Worm (Caenorhabditis elegans) whole organism, early embryonic: ENCODE results near the gene glo-3.
A peak's percentile ranks its signal among the peaks of the same experiment; 100 is the strongest.

Experiments
- B0310.2 ChIP-seq: sonication (generic microtip); optimal IDR thresholded peaks from 2 replicates; lab custom pipeline; 2016; ENCODE audit warnings: mild to moderate bottlenecking, missing genetic modification characterization, missing compliant biosample characterization
- F13C5.2 ChIP-seq: sonication (generic microtip); optimal IDR thresholded peaks from 2 replicates; lab custom pipeline; 2017; ENCODE audit warnings: mild to moderate bottlenecking, missing genetic modification characterization, inconsistent platforms, missing compliant biosample characterization
- aly-1 ChIP-seq: sonication (generic microtip); optimal IDR thresholded peaks from 2 replicates; lab custom pipeline; 2016; ENCODE audit warnings: missing genetic modification characterization, missing compliant biosample characterization
- ama-1 ChIP-seq: fragments of 150-350 bp; optimal IDR thresholded peaks from 2 replicates; lab custom pipeline; 2014
- ceh-13 ChIP-seq: fragments of 200-800 bp; sonication (Bioruptor generic); optimal IDR thresholded peaks from 2 replicates; lab custom pipeline; 2018; ENCODE audit warnings: mild to moderate bottlenecking, missing genetic modification characterization, missing compliant biosample characterization
- ceh-36 ChIP-seq: sonication (generic microtip); optimal IDR thresholded peaks from 2 replicates; lab custom pipeline; 2016; ENCODE audit warnings: missing genetic modification characterization, inconsistent platforms, missing compliant biosample characterization
- ets-7 ChIP-seq: sonication (generic microtip); optimal IDR thresholded peaks from 2 replicates; lab custom pipeline; 2016; ENCODE audit warnings: missing genotype, missing genetic modification characterization, missing compliant biosample characterization
- flt-1 ChIP-seq: fragments of 200-800 bp; sonication (Bioruptor generic); IDR thresholded peaks from 2 replicates; pipeline ENCODE4 v1.3.6; 2022; ENCODE audit warnings: missing genetic modification characterization, missing compliant biosample characterization
- hmbx-1 ChIP-seq: sonication (generic microtip); optimal IDR thresholded peaks from 2 replicates; lab custom pipeline; 2016; ENCODE audit warnings: mild to moderate bottlenecking, missing genetic modification characterization, missing compliant biosample characterization
- hmg-4 ChIP-seq: fragments of 200-800 bp; sonication (Bioruptor generic); optimal IDR thresholded peaks from 2 replicates; lab custom pipeline; 2018; ENCODE audit warnings: mild to moderate bottlenecking, missing genetic modification characterization, missing compliant biosample characterization
- hnd-1 ChIP-seq: sonication (generic microtip); optimal IDR thresholded peaks from 2 replicates; lab custom pipeline; 2016; ENCODE audit warnings: missing genetic modification characterization, missing compliant biosample characterization
- pes-1 ChIP-seq: fragments of 200-800 bp; sonication (Bioruptor generic); IDR thresholded peaks from 2 replicates; pipeline ENCODE4 v1.3.6; 2022; ENCODE audit warnings: missing genetic modification reagents, missing genetic modification characterization, missing compliant biosample characterization
- scrt-1 ChIP-seq: fragments of 200-800 bp; sonication (Bioruptor generic); IDR thresholded peaks from 2 replicates; pipeline ENCODE4 v1.3.6; 2022; ENCODE audit warnings: missing genetic modification characterization, missing compliant biosample characterization
- sea-1 ChIP-seq: fragments of 200-800 bp; sonication (Bioruptor generic); conservative IDR thresholded peaks from 2 replicates; pipeline ENCODE4 v1.3.6; 2022; ENCODE audit warnings: missing genetic modification characterization, missing compliant biosample characterization
- tbx-11 ChIP-seq: fragments of 200-800 bp; sonication (Bioruptor generic); IDR thresholded peaks from 2 replicates; pipeline ENCODE4 v1.3.6; 2022; ENCODE audit warnings: missing genetic modification characterization, missing compliant biosample characterization
- tbx-37 ChIP-seq: fragments of 200-800 bp; sonication (Bioruptor generic); conservative IDR thresholded peaks from 2 replicates; pipeline ENCODE4 v1.3.6; 2022; ENCODE audit warnings: missing genetic modification reagents, missing genetic modification characterization, missing compliant biosample characterization
- tra-4 ChIP-seq: sonication (generic microtip); optimal IDR thresholded peaks from 2 replicates; lab custom pipeline; 2017; ENCODE audit warnings: missing genetic modification characterization, missing compliant biosample characterization

The glo-3 gene

DNA sequence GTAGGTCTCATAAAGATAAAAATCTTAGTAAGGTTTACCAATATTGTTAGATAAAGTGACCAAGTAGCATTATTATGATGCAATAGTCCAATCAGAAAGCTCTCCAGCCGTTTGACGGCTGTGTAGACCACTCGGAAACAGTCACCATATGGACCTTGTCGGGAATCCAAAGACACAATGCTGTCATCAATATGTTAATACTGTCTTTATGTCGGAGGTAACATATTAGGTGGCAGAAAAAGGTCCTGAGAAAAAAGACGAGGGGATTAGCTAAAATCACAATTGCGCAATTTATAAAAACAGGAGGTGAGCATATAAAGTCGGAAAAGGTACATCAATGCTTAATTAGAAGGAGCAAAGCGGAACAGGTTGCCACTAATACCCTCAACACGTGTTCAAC lies 25.5 kb upstream of the glo-3 start:
- no peak for TF ChIP-seq tbx-37 (GFP tag; lab: Robert Waterston, UW)
- TF ChIP-seq ceh-36 (tag; lab: Kevin White, UChicago) = peak; percentile 31
- no peak for TF ChIP-seq aly-1
- no peak for TF ChIP-seq hmg-4
- TF ChIP-seq tbx-11 (GFP tag; lab: Robert Waterston, UW) = no peak
- no peak for TF ChIP-seq ceh-13 (GFP tag; lab: Kevin White, UChicago)

DNA sequence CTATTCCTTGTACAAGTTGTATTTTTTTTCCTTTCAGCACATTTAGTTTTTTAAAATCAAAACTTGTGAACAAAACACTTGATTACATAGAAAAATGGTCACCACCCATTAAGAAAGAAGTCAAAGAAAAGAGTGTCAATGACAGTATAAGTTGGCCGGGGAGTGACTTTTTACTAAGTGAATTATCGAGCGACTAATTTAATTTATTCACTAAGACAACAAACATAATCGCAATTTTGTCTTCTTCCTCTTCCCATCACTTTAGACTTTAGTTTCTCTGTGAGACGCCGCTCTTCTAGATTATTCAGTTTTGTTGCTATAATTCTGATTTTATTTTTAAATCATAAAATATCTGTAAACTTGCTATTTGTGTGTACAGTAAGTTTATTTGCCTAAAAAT lies 19.4 kb upstream of the glo-3 start:
- TF ChIP-seq F13C5.2 (no peak), pes-1 (GFP tag; lab: Robert Waterston, UW) (no peak), hmg-4 (no peak), ceh-13 (GFP tag; lab: Kevin White, UChicago) (no peak), aly-1 (no peak), flt-1 (GFP tag; lab: Robert Waterston, UW) (no peak), sea-1 (GFP tag; lab: Robert Waterston, UW) (no peak), hnd-1 (tag; lab: Kevin White, UChicago) (no peak), B0310.2 (tag; lab: Kevin White, UChicago) (no peak), tra-4 (tag; lab: Kevin White, UChicago) (no peak), hmbx-1 (tag; lab: Kevin White, UChicago) (no peak), tbx-11 (GFP tag; lab: Robert Waterston, UW) (no peak), ets-7 (no peak), ama-1 (lab: Kevin White, UChicago) (no peak), tbx-37 (GFP tag; lab: Robert Waterston, UW) (no peak)

DNA sequence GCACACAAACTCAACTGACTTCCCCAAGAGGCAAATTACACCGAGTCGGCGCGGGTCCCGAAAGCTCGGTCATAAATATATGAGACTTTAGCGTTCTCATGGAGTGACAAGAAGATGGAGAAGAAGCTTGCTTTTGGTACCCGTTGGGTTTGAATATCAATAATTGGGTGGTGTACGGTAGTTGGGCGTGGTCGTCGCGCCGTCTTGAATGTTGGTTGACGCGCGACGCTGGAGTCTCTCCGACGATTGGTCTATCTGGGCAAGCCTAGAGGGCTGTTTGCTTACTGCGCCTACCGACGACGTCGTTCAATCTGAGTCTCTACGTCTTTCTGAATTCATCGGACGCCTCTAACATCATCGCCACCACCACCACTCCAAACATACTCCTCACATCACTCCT lies 18.7 kb upstream of the glo-3 start:
- TF ChIP-seq hmbx-1 (tag; lab: Kevin White, UChicago) (no peak), tra-4 (tag; lab: Kevin White, UChicago) (no peak), hmg-4 (no peak), ceh-36 (tag; lab: Kevin White, UChicago) (no peak), hnd-1 (tag; lab: Kevin White, UChicago) (no peak), F13C5.2 (no peak), tbx-11 (GFP tag; lab: Robert Waterston, UW) (no peak), pes-1 (GFP tag; lab: Robert Waterston, UW) (no peak), scrt-1 (GFP tag; lab: Robert Waterston, UW) (no peak), B0310.2 (tag; lab: Kevin White, UChicago) (no peak), ets-7 (no peak)

DNA sequence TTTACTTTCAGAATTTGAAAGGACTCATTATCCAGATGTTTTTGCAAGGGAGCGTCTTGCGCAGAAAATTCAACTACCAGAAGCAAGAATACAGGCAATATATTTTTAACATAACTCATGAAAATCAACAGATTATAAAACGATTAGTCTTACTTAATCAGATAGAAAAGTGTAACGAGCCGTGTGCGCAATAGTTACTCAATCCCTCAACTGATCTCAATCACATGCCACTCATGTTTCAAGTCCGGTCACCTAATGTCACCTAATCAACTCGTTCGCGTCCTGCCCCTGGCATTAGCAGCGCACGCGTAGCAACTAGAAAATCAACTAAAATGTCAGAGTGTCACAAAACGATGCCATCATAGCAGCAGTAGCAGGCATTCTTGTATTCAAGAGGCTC lies 16.9 kb upstream of the glo-3 start:
- TF ChIP-seq B0310.2 (tag; lab: Kevin White, UChicago) (no peak), tbx-11 (GFP tag; lab: Robert Waterston, UW) (no peak), scrt-1 (GFP tag; lab: Robert Waterston, UW) (no peak), aly-1 (no peak), ama-1 (lab: Kevin White, UChicago) (no peak), flt-1 (GFP tag; lab: Robert Waterston, UW) (no peak)

DNA sequence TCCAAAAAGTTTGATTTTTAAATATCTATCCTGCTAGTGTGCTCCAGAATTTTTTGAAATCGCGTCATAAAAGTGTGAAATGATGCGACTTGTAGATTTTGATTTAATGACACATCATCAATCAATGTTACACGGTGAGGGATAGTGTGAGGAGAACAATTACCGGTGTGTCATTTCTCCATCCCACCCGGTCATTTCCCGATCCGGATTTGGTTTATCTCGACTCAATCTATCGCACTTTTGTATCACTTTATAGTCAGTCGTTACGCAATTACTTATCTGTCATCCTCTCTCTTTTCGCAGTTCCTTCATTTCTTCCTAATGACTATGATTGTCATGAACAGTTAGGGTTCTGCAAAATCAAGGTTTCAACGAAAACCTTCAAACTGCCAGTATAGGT lies 13.3 kb upstream of the glo-3 start:
- no peak for TF ChIP-seq ets-7
- TF ChIP-seq hnd-1 (tag; lab: Kevin White, UChicago) = no peak

DNA sequence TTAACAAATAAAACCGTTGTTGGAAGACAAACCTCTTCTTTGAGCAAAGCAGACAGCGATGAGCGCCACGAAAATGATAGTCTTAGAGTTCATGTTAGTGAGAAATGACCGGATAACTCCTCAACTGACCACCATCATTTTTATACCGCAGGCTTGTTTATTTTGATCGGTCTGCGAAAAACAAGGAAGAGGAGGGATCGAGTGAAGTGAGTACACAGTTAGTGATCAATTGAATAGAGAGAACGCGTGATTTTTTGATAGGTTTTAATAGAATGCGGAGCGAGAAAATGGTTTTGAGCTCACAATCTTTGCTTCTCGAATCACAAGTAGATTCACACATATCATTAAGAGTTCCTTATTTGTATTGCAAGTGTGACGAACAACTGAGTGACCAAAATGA lies 12.2 kb upstream of the glo-3 start, which contains the start of gene F14F3.4:
Gene F14F3.4, minus strand, starts transcription at position 101 of the 400 bp plus-strand sequence.
- TF ChIP-seq sea-1 (GFP tag; lab: Robert Waterston, UW) (no peak), aly-1 (no peak), hmbx-1 (tag; lab: Kevin White, UChicago) (no peak), F13C5.2 (no peak), hnd-1 (tag; lab: Kevin White, UChicago) (no peak), tbx-11 (GFP tag; lab: Robert Waterston, UW) (no peak), ets-7 (no peak), scrt-1 (GFP tag; lab: Robert Waterston, UW) (no peak), ceh-13 (GFP tag; lab: Kevin White, UChicago) (no peak), flt-1 (GFP tag; lab: Robert Waterston, UW) (no peak), pes-1 (GFP tag; lab: Robert Waterston, UW) (no peak), ceh-36 (tag; lab: Kevin White, UChicago) (no peak), ama-1 (lab: Kevin White, UChicago) (no peak), tbx-37 (GFP tag; lab: Robert Waterston, UW) (no peak)

DNA sequence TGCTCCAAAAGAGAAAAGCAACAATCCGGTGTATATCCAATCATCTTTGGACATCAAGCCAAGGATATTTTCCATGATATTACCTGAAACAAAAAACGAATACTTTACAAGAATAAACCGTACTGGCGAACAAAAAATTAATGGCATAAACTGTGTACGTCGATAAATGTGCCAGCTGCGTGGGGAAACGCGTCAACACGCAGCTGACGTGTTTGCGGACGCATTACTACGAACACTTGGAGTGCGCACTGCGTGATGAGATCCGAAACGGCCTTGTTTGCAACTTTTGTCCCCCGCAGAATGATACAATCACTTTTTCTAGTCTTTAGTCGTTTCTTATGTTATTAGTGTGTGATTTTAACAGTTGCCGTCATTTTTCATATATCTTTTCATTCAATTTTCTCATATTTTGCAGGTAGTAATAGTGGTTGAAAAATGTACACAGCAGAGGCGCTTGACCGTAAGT lies 9.0 kb upstream of the glo-3 start, which contains the start of the genes mboa-7 and git-1:
Gene mboa-7, minus strand, starts transcription at position 83 of the 466 bp plus-strand sequence.
Gene git-1, plus strand, starts transcription at position 416 of the 466 bp plus-strand sequence.
- peak; percentile 45 for TF ChIP-seq F13C5.2
- no peak for TF ChIP-seq sea-1 (GFP tag; lab: Robert Waterston, UW)
- no peak for TF ChIP-seq tbx-37 (GFP tag; lab: Robert Waterston, UW)
- 0 out of 2 replicates have a peak, but pooled peaks have one; percentile 19 for TF ChIP-seq tbx-11 (GFP tag; lab: Robert Waterston, UW)
- TF ChIP-seq scrt-1 (GFP tag; lab: Robert Waterston, UW) = 0 out of 2 replicates have a peak, but pooled peaks have one; percentile 34
- peak; percentile 49 for TF ChIP-seq hmg-4
- TF ChIP-seq pes-1 (GFP tag; lab: Robert Waterston, UW) = no peak
- TF ChIP-seq ceh-36 (tag; lab: Kevin White, UChicago) = no peak
- TF ChIP-seq ets-7 = no peak
- TF ChIP-seq flt-1 (GFP tag; lab: Robert Waterston, UW) = no peak; the same call in 1 of the 2 replicates
- no peak for TF ChIP-seq hnd-1 (tag; lab: Kevin White, UChicago)
- TF ChIP-seq B0310.2 (tag; lab: Kevin White, UChicago) = no peak
- TF ChIP-seq tra-4 (tag; lab: Kevin White, UChicago) = no peak
- no peak for TF ChIP-seq ama-1 (lab: Kevin White, UChicago)
- no peak for TF ChIP-seq ceh-13 (GFP tag; lab: Kevin White, UChicago)
- no peak for TF ChIP-seq aly-1
- TF ChIP-seq hmbx-1 (tag; lab: Kevin White, UChicago) = no peak
